Fruit fly (Drosophila melanogaster) whole organism, embryonic: ENCODE results near the gene Peritrophin-15a.

Experiments
- Atf3 ChIP-seq: fragments of 200-800 bp; sonication (Bioruptor generic); optimal IDR thresholded peaks from 3 replicates; lab custom pipeline; 2016; ENCODE audit warnings: missing biosample characterization, missing genetic modification characterization
- CG10565 ChIP-seq: fragments of 200-800 bp; sonication (Bioruptor generic); optimal IDR thresholded peaks from 3 replicates; lab custom pipeline; 2016; ENCODE audit warnings: missing biosample characterization, mild to moderate bottlenecking, missing genetic modification characterization
- CG11085 ChIP-seq: fragments of 200-800 bp; sonication (Bioruptor generic); IDR thresholded peaks from 2 replicates; pipeline ENCODE4 v1.3.6; 2022; ENCODE audit warnings: missing biosample characterization, missing genetic modification characterization
- CG12155 ChIP-seq: fragments of 200-800 bp; sonication (Bioruptor generic); optimal IDR thresholded peaks from 3 replicates; lab custom pipeline; 2016; ENCODE audit warnings: missing biosample characterization, missing genetic modification characterization
- CG12391 ChIP-seq: fragments of 200-800 bp; sonication (Bioruptor generic); optimal IDR thresholded peaks from 3 replicates; lab custom pipeline; 2018; ENCODE audit warnings: missing biosample characterization, mild to moderate bottlenecking, missing genetic modification characterization, moderate library complexity
- CG12942 ChIP-seq: fragments of 200-800 bp; sonication (Bioruptor generic); optimal IDR thresholded peaks from 3 replicates; lab custom pipeline; 2016; ENCODE audit warnings: missing biosample characterization, missing genetic modification characterization
- CG13624 ChIP-seq: fragments of 200-800 bp; sonication (Bioruptor generic); optimal IDR thresholded peaks from 2 replicates; lab custom pipeline; 2016; ENCODE audit warnings: missing biosample characterization, missing genetic modification characterization
- CG1647 ChIP-seq: fragments of 200-800 bp; sonication (Bioruptor generic); optimal IDR thresholded peaks from 3 replicates; lab custom pipeline; 2016; ENCODE audit warnings: missing biosample characterization, missing genetic modification characterization
- CG16813 ChIP-seq: fragments of 200-800 bp; sonication (Bioruptor generic); IDR thresholded peaks from 3 replicates; pipeline ENCODE4 v1.3.6; 2022; ENCODE audit warnings: missing biosample characterization, missing genetic modification characterization; ENCODE audit not compliant: partially characterized antibody
- CG16815 ChIP-seq: fragments of 200-800 bp; sonication (Bioruptor generic); optimal IDR thresholded peaks from 3 replicates; lab custom pipeline; 2017; ENCODE audit warnings: missing biosample characterization, mild to moderate bottlenecking, missing genetic modification characterization
- CG2678 ChIP-seq: fragments of 200-800 bp; sonication (Bioruptor generic); optimal IDR thresholded peaks from 3 replicates; lab custom pipeline; 2019; ENCODE audit warnings: missing biosample characterization, mild to moderate bottlenecking, missing genetic modification characterization, moderate library complexity
- CG2712 ChIP-seq: fragments of 200-800 bp; optimal IDR thresholded peaks from 3 replicates; lab custom pipeline; 2019; ENCODE audit warnings: missing biosample characterization, mild to moderate bottlenecking, missing genetic modification characterization, moderate library complexity
- CG32532 ChIP-seq: fragments of 200-800 bp; sonication (Bioruptor generic); IDR thresholded peaks from 2 replicates; pipeline ENCODE4 v1.3.6; 2022; ENCODE audit warnings: missing biosample characterization, missing genetic modification characterization
- CG4707 ChIP-seq: fragments of 200-800 bp; sonication (Bioruptor generic); optimal IDR thresholded peaks from 2 replicates; lab custom pipeline; 2018; ENCODE audit warnings: missing biosample characterization, mild to moderate bottlenecking, missing genetic modification characterization, moderate library complexity
- CG7839 ChIP-seq: fragments of 200-800 bp; sonication (Bioruptor generic); optimal IDR thresholded peaks from 3 replicates; lab custom pipeline; 2018; ENCODE audit warnings: missing biosample characterization, mild to moderate bottlenecking, missing genetic modification characterization, moderate library complexity
- CG9876 ChIP-seq: fragments of 200-800 bp; sonication (Bioruptor generic); optimal IDR thresholded peaks from 2 replicates; lab custom pipeline; 2016; ENCODE audit warnings: missing biosample characterization, missing genetic modification characterization
- CrebB ChIP-seq: fragments of 200-800 bp; sonication (Bioruptor generic); optimal IDR thresholded peaks from 3 replicates; lab custom pipeline; 2018; ENCODE audit warnings: missing biosample characterization, mild to moderate bottlenecking, missing genetic modification characterization
- Dfd ChIP-seq, 2 experiments: fragments of >200 bp; optimal IDR thresholded peaks; 2 replicates each; lab custom pipeline; 2017; ENCODE audit warnings: missing biosample characterization in 2 of 2, missing genetic modification characterization in 2 of 2
- Hey ChIP-seq: fragments of 200-800 bp; sonication (Bioruptor generic); optimal IDR thresholded peaks from 3 replicates; lab custom pipeline; 2018; ENCODE audit warnings: missing biosample characterization, mild to moderate bottlenecking, missing genetic modification characterization
- MBD-R2 ChIP-seq: fragments of 200-800 bp; sonication (Bioruptor generic); IDR thresholded peaks from 2 replicates; pipeline ENCODE4 v1.3.6; 2022; ENCODE audit warnings: missing biosample characterization, missing genetic modification characterization
- Max ChIP-seq: fragments of 200-800 bp; sonication (Bioruptor generic); optimal IDR thresholded peaks from 2 replicates; lab custom pipeline; 2016; ENCODE audit warnings: missing biosample characterization, mild to moderate bottlenecking, missing genetic modification characterization
- Oaz ChIP-seq: fragments of 200-800 bp; sonication (Bioruptor generic); IDR thresholded peaks from 2 replicates; pipeline ENCODE4 v1.3.6; 2022; ENCODE audit warnings: missing biosample characterization, missing genetic modification characterization
- Optix ChIP-seq: fragments of 200-800 bp; sonication (Bioruptor generic); IDR thresholded peaks from 3 replicates; pipeline ENCODE4 v1.3.6; 2022; ENCODE audit warnings: missing biosample characterization, missing genetic modification characterization
- Ptx1 ChIP-seq: fragments of 200-800 bp; sonication (Bioruptor generic); IDR thresholded peaks from 2 replicates; pipeline ENCODE4 v1.3.6; 2022; ENCODE audit warnings: missing biosample characterization, missing genetic modification characterization
- Sox102F ChIP-seq: fragments of 200-800 bp; sonication (Bioruptor generic); optimal IDR thresholded peaks from 2 replicates; lab custom pipeline; 2018; ENCODE audit warnings: missing biosample characterization, mild to moderate bottlenecking, missing genetic modification characterization, moderate library complexity
- Ssrp ChIP-seq: fragments of 200-800 bp; sonication (Bioruptor generic); optimal IDR thresholded peaks from 2 replicates; lab custom pipeline; 2018; ENCODE audit warnings: missing biosample characterization, mild to moderate bottlenecking, missing genetic modification characterization, moderate library complexity
- Xbp1 ChIP-seq: fragments of 200-800 bp; sonication (Bioruptor generic); optimal IDR thresholded peaks from 3 replicates; lab custom pipeline; 2016; ENCODE audit warnings: missing biosample characterization, mild to moderate bottlenecking, missing genetic modification characterization
- al ChIP-seq: fragments of 200-800 bp; sonication (Bioruptor generic); IDR thresholded peaks from 2 replicates; pipeline ENCODE4 v1.3.6; 2022; ENCODE audit warnings: missing biosample characterization, missing genetic modification characterization
- bcd ChIP-seq: fragments of 200-800 bp; sonication (Bioruptor generic); optimal IDR thresholded peaks from 2 replicates; lab custom pipeline; 2017; ENCODE audit warnings: missing biosample characterization, mild to moderate bottlenecking, missing genetic modification characterization
- bigmax ChIP-seq: fragments of 200-800 bp; sonication (Bioruptor generic); optimal IDR thresholded peaks from 2 replicates; lab custom pipeline; 2018; ENCODE audit warnings: missing biosample characterization, mild to moderate bottlenecking, missing genetic modification characterization
- cato ChIP-seq: fragments of 200-800 bp; sonication (Bioruptor generic); optimal IDR thresholded peaks from 2 replicates; lab custom pipeline; 2016; ENCODE audit warnings: missing biosample characterization, missing genetic modification characterization, borderline replicate concordance
- chif ChIP-seq, 2 experiments: fragments of 200-800 bp; sonication (Bioruptor generic); optimal IDR thresholded peaks; 3 replicates each; lab custom pipeline; 2016; ENCODE audit warnings: missing biosample characterization in 2 of 2, missing genetic modification characterization in 2 of 2
- croc ChIP-seq: fragments of 200-800 bp; sonication (Bioruptor generic); conservative IDR thresholded peaks from 3 replicates; pipeline ENCODE4 v1.3.6; 2022; ENCODE audit warnings: missing biosample characterization, missing genetic modification characterization
- crp ChIP-seq, 2 experiments: fragments of 200-800 bp; sonication (Bioruptor generic); optimal IDR thresholded peaks; 2 replicates in 1 of 2; 3 replicates in 1 of 2; lab custom pipeline; 2017; ENCODE audit warnings: missing biosample characterization in 2 of 2, missing genetic modification characterization in 2 of 2, mild to moderate bottlenecking in 1 of 2, moderate library complexity in 1 of 2
- ems ChIP-seq: fragments of 200-800 bp; sonication (Bioruptor generic); optimal IDR thresholded peaks from 3 replicates; lab custom pipeline; 2016; ENCODE audit warnings: missing biosample characterization, missing genetic modification characterization
- ewg ChIP-seq: fragments of 200-800 bp; sonication (Bioruptor generic); optimal IDR thresholded peaks from 3 replicates; lab custom pipeline; 2017; ENCODE audit warnings: mild to moderate bottlenecking, missing biosample characterization, missing genetic modification reagents, missing genetic modification characterization
- eyg ChIP-seq: fragments of 200-800 bp; sonication (Bioruptor generic); optimal IDR thresholded peaks from 3 replicates; lab custom pipeline; 2016; ENCODE audit warnings: missing biosample characterization, missing genetic modification characterization
- fd102C ChIP-seq: fragments of 200-800 bp; sonication (Bioruptor generic); optimal IDR thresholded peaks from 2 replicates; lab custom pipeline; 2018; ENCODE audit warnings: missing biosample characterization, mild to moderate bottlenecking, missing genetic modification characterization, moderate library complexity
- fd3F ChIP-seq: fragments of 200-800 bp; sonication (Bioruptor generic); optimal IDR thresholded peaks from 2 replicates; lab custom pipeline; 2018; ENCODE audit warnings: missing biosample characterization, mild to moderate bottlenecking, missing genetic modification characterization, moderate library complexity
- ftz-f1 ChIP-seq: fragments of 200-800 bp; sonication (Bioruptor generic); optimal IDR thresholded peaks from 2 replicates; lab custom pipeline; 2016; ENCODE audit warnings: missing biosample characterization, missing genetic modification characterization
- grau ChIP-seq: fragments of 200-800 bp; optimal IDR thresholded peaks from 3 replicates; lab custom pipeline; 2019; ENCODE audit warnings: missing biosample characterization, mild to moderate bottlenecking, missing genetic modification characterization, moderate library complexity
- gt ChIP-seq: fragments of 200-800 bp; sonication (Bioruptor generic); IDR thresholded peaks from 2 replicates; pipeline ENCODE4 v1.3.6; 2022; ENCODE audit warnings: missing biosample characterization, missing genetic modification characterization
- hkb ChIP-seq, 2 experiments: fragments of 200-800 bp in 1 of 2; fragments of >200 bp in 1 of 2; sonication (Bioruptor generic) in 1 of 2; IDR thresholded peaks in 1 of 2; optimal IDR thresholded peaks in 1 of 2; 2 replicates each; pipeline versions ENCODE4 v1.3.6 to Lab custom; 2017 to 2022; ENCODE audit warnings: missing biosample characterization in 1 of 2, missing genetic modification characterization in 1 of 2
- inv ChIP-seq: fragments of 200-800 bp; sonication (Bioruptor generic); IDR thresholded peaks from 2 replicates; pipeline ENCODE4 v1.3.6; 2022; ENCODE audit warnings: missing biosample characterization, missing genetic modification characterization; ENCODE audit not compliant: partially characterized antibody
- jumu ChIP-seq: fragments of 200-800 bp; sonication (Bioruptor generic); optimal IDR thresholded peaks from 3 replicates; lab custom pipeline; 2016; ENCODE audit warnings: missing biosample characterization, missing genetic modification characterization
- pho ChIP-seq: fragments of 200-800 bp; sonication (Bioruptor generic); optimal IDR thresholded peaks from 2 replicates; lab custom pipeline; 2016; ENCODE audit warnings: missing biosample characterization, missing genetic modification characterization
- phol ChIP-seq: fragments of 200-800 bp; sonication (Bioruptor generic); optimal IDR thresholded peaks from 3 replicates; lab custom pipeline; 2018; ENCODE audit warnings: missing biosample characterization, mild to moderate bottlenecking, missing genetic modification characterization, moderate library complexity
- psq ChIP-seq: fragments of 200-800 bp; sonication (Bioruptor generic); optimal IDR thresholded peaks from 2 replicates; lab custom pipeline; 2017; ENCODE audit warnings: missing biosample characterization, missing genetic modification characterization
- sima ChIP-seq: fragments of 200-800 bp; sonication (Bioruptor generic); optimal IDR thresholded peaks from 2 replicates; lab custom pipeline; 2016; ENCODE audit warnings: missing biosample characterization, missing genetic modification characterization
- sug ChIP-seq: fragments of 200-800 bp; optimal IDR thresholded peaks from 2 replicates; lab custom pipeline; 2019; ENCODE audit warnings: missing biosample characterization, mild to moderate bottlenecking, missing genetic modification characterization, moderate library complexity

Peritrophin-15a gene

dm6 chr2L:8382646-8383045 lies 13.2 kb downstream of the Peritrophin-15a start, which contains the start of the genes CG13392 and Rcd4 (continued):
- peak; percentile 94 for TF ChIP-seq grau (tag; lab: Kevin White, UChicago)
- TF ChIP-seq ewg (GFP tag; lab: Kevin White, UChicago): peak; percentile 20
- peak; percentile 57 for TF ChIP-seq CG16813 (GFP tag; lab: Robert Waterston, UW)
- TF ChIP-seq sug (tag; lab: Kevin White, UChicago): peak; percentile 52
- peak; percentile 44 for TF ChIP-seq CG2678 (tag; lab: Kevin White, UChicago)
- 0 out of 2 replicates have a peak, but pooled peaks have one; percentile 22 for TF ChIP-seq inv (GFP tag; lab: Robert Waterston, UW)
- peak; percentile 50 for TF ChIP-seq CrebB (tag; lab: Kevin White, UChicago)
- peak; percentile 47 for TF ChIP-seq CG12391 (tag; lab: Kevin White, UChicago)
- peak; percentile 59 for TF ChIP-seq Atf3 (GFP tag; lab: Kevin White, UChicago)
- TF ChIP-seq crp (GFP tag; optimal IDR thresholded peaks at IDR 0.05; lab: Kevin White, UChicago): peak; percentile 60 to 91
- TF ChIP-seq phol (tag; lab: Kevin White, UChicago): peak; percentile 7
- TF ChIP-seq ftz-f1: peak; percentile 23
- peak; percentile 45 for TF ChIP-seq CG9876 (GFP tag; lab: Kevin White, UChicago)
- no peak for TF ChIP-seq croc (GFP tag; lab: Robert Waterston, UW)
- TF ChIP-seq psq (GFP tag; lab: Kevin White, UChicago): peak; percentile 9
- peak; percentile 47 to 65 for TF ChIP-seq chif (GFP tag; optimal IDR thresholded peaks at IDR 0.05; lab: Kevin White, UChicago)
- no peak for TF ChIP-seq hkb (optimal IDR thresholded peaks at IDR 0.05; lab: Kevin White, UChicago)
- peak; percentile 51 for TF ChIP-seq hkb (GFP tag; IDR thresholded peaks at IDR 0.05; lab: Robert Waterston, UW)
- TF ChIP-seq Ssrp (tag; lab: Kevin White, UChicago): no peak
- 0 out of 3 replicates have a peak, but pooled peaks have one; percentile 25 for TF ChIP-seq Optix (GFP tag; lab: Robert Waterston, UW)
- TF ChIP-seq al (GFP tag; lab: Robert Waterston, UW): peak; percentile 24; the same call in 1 of the 2 replicates
- TF ChIP-seq CG11085 (GFP tag; lab: Robert Waterston, UW): peak; percentile 61; the same call in 1 of the 2 replicates
- TF ChIP-seq CG13624 (GFP tag; lab: Kevin White, UChicago): peak; percentile 85
- TF ChIP-seq CG12942 (GFP tag; lab: Kevin White, UChicago): peak; percentile 71
- TF ChIP-seq CG4707 (GFP tag; lab: Kevin White, UChicago): peak; percentile 83
- no peak for TF ChIP-seq cato (GFP tag; lab: Kevin White, UChicago)
- peak; percentile 24 for TF ChIP-seq bigmax (GFP tag; lab: Kevin White, UChicago)
- TF ChIP-seq CG7839 (tag; lab: Kevin White, UChicago): peak; percentile 36
- TF ChIP-seq bcd (GFP tag; lab: Kevin White, UChicago): peak; percentile 46
- TF ChIP-seq CG1647: peak; percentile 76
- TF ChIP-seq CG32532 (GFP tag; lab: Robert Waterston, UW): peak; percentile 79
- peak; percentile 95 for TF ChIP-seq MBD-R2 (GFP tag; lab: Robert Waterston, UW)
- no peak for TF ChIP-seq Dfd (GFP tag; optimal IDR thresholded peaks at IDR 0.05; lab: Kevin White, UChicago)
- peak; percentile 62 for TF ChIP-seq Ptx1
- TF ChIP-seq ems (GFP tag; lab: Kevin White, UChicago): peak; percentile 67
- peak; percentile 6 for TF ChIP-seq Max (GFP tag; lab: Kevin White, UChicago)
- peak; percentile 16 for TF ChIP-seq fd3F
- TF ChIP-seq Sox102F (GFP tag; lab: Kevin White, UChicago): peak; percentile 16
- TF ChIP-seq gt (GFP tag; lab: Robert Waterston, UW): no peak
- TF ChIP-seq fd102C (GFP tag; lab: Kevin White, UChicago): no peak
- peak; percentile 73 for TF ChIP-seq jumu (GFP tag; lab: Kevin White, UChicago)
- TF ChIP-seq pho (GFP tag; lab: Kevin White, UChicago): peak; percentile 79
- TF ChIP-seq CG12155: peak; percentile 70
- TF ChIP-seq eyg (GFP tag; lab: Kevin White, UChicago): peak; percentile 10
- no peak for TF ChIP-seq Oaz (GFP tag; lab: Robert Waterston, UW)
- peak; percentile 65 for TF ChIP-seq Xbp1 (GFP tag; lab: Kevin White, UChicago)
- peak; percentile 46 for TF ChIP-seq CG2712
- peak; percentile 24 for TF ChIP-seq CG16815
- no peak for TF ChIP-seq sima (GFP tag; lab: Kevin White, UChicago)
- no peak for TF ChIP-seq Hey
- no peak for TF ChIP-seq CG10565 (GFP tag; lab: Kevin White, UChicago)
